Worm (Caenorhabditis elegans) whole organism, L3 larva: ENCODE results near the gene F47B8.2.
A peak's percentile ranks its signal among the peaks of the same experiment; 100 is the strongest.

Source experiments
- R02D3.7 ChIP-seq: fragments of 150-350 bp; optimal IDR thresholded peaks from 2 replicates; lab custom pipeline; 2014; ENCODE audit warnings: missing biosample characterization, missing genetic modification characterization
- aly-2 ChIP-seq: fragments of 150-350 bp; optimal IDR thresholded peaks from 2 replicates; lab custom pipeline; 2014; ENCODE audit warnings: missing biosample characterization, missing genetic modification characterization
- ama-1 ChIP-seq: fragments of 150-350 bp; optimal IDR thresholded peaks from 2 replicates; lab custom pipeline; 2018
- ceh-16 ChIP-seq: sonication (generic microtip); optimal IDR thresholded peaks from 2 replicates; lab custom pipeline; 2017; ENCODE audit warnings: missing biosample characterization, missing genetic modification characterization
- ceh-82 ChIP-seq: fragments of 150-350 bp; optimal IDR thresholded peaks from 2 replicates; lab custom pipeline; 2014; ENCODE audit warnings: missing biosample characterization, missing genetic modification characterization
- ceh-9 ChIP-seq: sonication (generic microtip); optimal IDR thresholded peaks from 2 replicates; lab custom pipeline; 2018; ENCODE audit warnings: missing biosample characterization, missing genetic modification characterization
- egl-27 ChIP-seq: sonication (generic microtip); optimal IDR thresholded peaks from 4 replicates; lab custom pipeline; 2017; ENCODE audit warnings: missing biosample characterization, missing genetic modification reagents, missing genetic modification characterization
- egl-5 ChIP-seq: fragments of 150-350 bp; optimal IDR thresholded peaks from 2 replicates; lab custom pipeline; 2017; ENCODE audit warnings: missing biosample characterization, missing genetic modification reagents, missing genetic modification characterization, inconsistent platforms
- elt-1 ChIP-seq: fragments of 150-350 bp; optimal IDR thresholded peaks from 2 replicates; lab custom pipeline; 2014; ENCODE audit warnings: missing biosample characterization, missing genetic modification characterization
- elt-2 ChIP-seq: sonication (generic microtip); optimal IDR thresholded peaks from 2 replicates; lab custom pipeline; 2016; ENCODE audit warnings: missing genetic modification reagents, mild to moderate bottlenecking, missing genetic modification characterization, missing compliant biosample characterization
- elt-3 ChIP-seq, 3 experiments: fragments of 150-350 bp in 1 of 3; sonication (generic microtip) in 2 of 3; optimal IDR thresholded peaks; 2 replicates in 2 of 3; 4 replicates in 1 of 3; lab custom pipeline; 2014 to 2017; ENCODE audit warnings: missing biosample characterization in 3 of 3, missing genetic modification characterization in 3 of 3
- eor-1 ChIP-seq, 2 experiments: fragments of 150-350 bp; optimal IDR thresholded peaks; 2 replicates each; lab custom pipeline; 2014 to 2018; ENCODE audit warnings: missing biosample characterization in 2 of 2, missing genetic modification characterization in 2 of 2
- fkh-10 ChIP-seq: sonication (generic microtip); optimal IDR thresholded peaks from 2 replicates; lab custom pipeline; 2017; ENCODE audit warnings: missing biosample characterization, missing genetic modification reagents, missing genetic modification characterization
- fkh-2 ChIP-seq: fragments of 150-350 bp; optimal IDR thresholded peaks from 2 replicates; lab custom pipeline; 2014; ENCODE audit warnings: missing biosample characterization, missing genetic modification reagents, missing genetic modification characterization
- fos-1 ChIP-seq: fragments of 150-350 bp; optimal IDR thresholded peaks from 2 replicates; lab custom pipeline; 2014; ENCODE audit warnings: missing biosample characterization, missing genetic modification characterization
- hmg-11 ChIP-seq: sonication (generic microtip); optimal IDR thresholded peaks from 2 replicates; lab custom pipeline; 2016; ENCODE audit warnings: missing genetic modification characterization, missing compliant biosample characterization
- jun-1 ChIP-seq: fragments of 150-350 bp; optimal IDR thresholded peaks from 2 replicates; lab custom pipeline; 2014; ENCODE audit warnings: missing biosample characterization, missing genetic modification reagents, missing genetic modification characterization
- lin-15B ChIP-seq: fragments of 150-350 bp; optimal IDR thresholded peaks from 2 replicates; lab custom pipeline; 2014; ENCODE audit warnings: missing biosample characterization, missing genetic modification characterization
- lin-39 ChIP-seq: fragments of 150-350 bp; optimal IDR thresholded peaks from 2 replicates; lab custom pipeline; 2018; ENCODE audit warnings: missing biosample characterization, missing genetic modification reagents, missing genetic modification characterization
- lsy-12 ChIP-seq: sonication (generic microtip); optimal IDR thresholded peaks from 2 replicates; lab custom pipeline; 2016; ENCODE audit warnings: mild to moderate bottlenecking, missing genetic modification characterization, missing compliant biosample characterization
- mdl-1 ChIP-seq: fragments of 150-350 bp; optimal IDR thresholded peaks from 2 replicates; lab custom pipeline; 2014; ENCODE audit warnings: missing biosample characterization, missing genetic modification characterization
- nfya-1 ChIP-seq: sonication (generic microtip); optimal IDR thresholded peaks from 2 replicates; lab custom pipeline; 2017; ENCODE audit warnings: missing genetic modification characterization, mild to moderate bottlenecking, missing compliant biosample characterization, antibody characterized with exemption, moderate library complexity; ENCODE audit not compliant: insufficient read depth
- nhr-11 ChIP-seq: fragments of 150-350 bp; optimal IDR thresholded peaks from 2 replicates; lab custom pipeline; 2014; ENCODE audit warnings: missing biosample characterization, missing genetic modification characterization
- nhr-12 ChIP-seq: fragments of 150-350 bp; optimal IDR thresholded peaks from 2 replicates; lab custom pipeline; 2014; ENCODE audit warnings: missing biosample characterization, missing genetic modification characterization
- nhr-23 ChIP-seq: fragments of 150-350 bp; optimal IDR thresholded peaks from 2 replicates; lab custom pipeline; 2014; ENCODE audit warnings: missing biosample characterization, missing genetic modification reagents, missing genetic modification characterization
- nhr-25 ChIP-seq: sonication (generic microtip); optimal IDR thresholded peaks from 2 replicates; lab custom pipeline; 2017; ENCODE audit warnings: missing biosample characterization, missing genetic modification characterization
- nhr-28 ChIP-seq: fragments of 150-350 bp; optimal IDR thresholded peaks from 2 replicates; lab custom pipeline; 2014; ENCODE audit warnings: missing biosample characterization, missing genetic modification characterization
- nhr-67 ChIP-seq: fragments of 150-350 bp; optimal IDR thresholded peaks from 2 replicates; lab custom pipeline; 2014; ENCODE audit warnings: missing biosample characterization, missing genetic modification characterization
- nhr-76 ChIP-seq: fragments of 150-350 bp; sonication (generic microtip); optimal IDR thresholded peaks from 5 replicates; lab custom pipeline; 2014; ENCODE audit warnings: missing biosample characterization, missing genetic modification characterization
- nhr-77 ChIP-seq: fragments of 150-350 bp; optimal IDR thresholded peaks from 2 replicates; lab custom pipeline; 2014; ENCODE audit warnings: missing biosample characterization, missing genetic modification characterization
- pha-4 ChIP-seq: fragments of 150-350 bp; optimal IDR thresholded peaks from 2 replicates; lab custom pipeline; 2014; ENCODE audit warnings: missing biosample characterization, missing genetic modification reagents, missing genetic modification characterization
- pqm-1 ChIP-seq: fragments of 150-350 bp; optimal IDR thresholded peaks from 2 replicates; lab custom pipeline; 2017; ENCODE audit warnings: missing biosample characterization, missing genetic modification characterization, inconsistent platforms
- skn-1 ChIP-seq: fragments of 150-350 bp; optimal IDR thresholded peaks from 2 replicates; lab custom pipeline; 2014; ENCODE audit warnings: missing biosample characterization, missing genetic modification characterization
- snpc-4 ChIP-seq: fragments of 150-350 bp; optimal IDR thresholded peaks from 2 replicates; lab custom pipeline; 2014; ENCODE audit warnings: missing biosample characterization, missing genetic modification characterization
- tbx-2 ChIP-seq: sonication (generic microtip); optimal IDR thresholded peaks from 2 replicates; lab custom pipeline; 2016; ENCODE audit warnings: mild to moderate bottlenecking, missing genetic modification characterization, missing compliant biosample characterization
- unc-39 ChIP-seq: sonication (generic microtip); optimal IDR thresholded peaks from 4 replicates; lab custom pipeline; 2017; ENCODE audit warnings: missing biosample characterization, missing genetic modification characterization
- ztf-11 ChIP-seq: fragments of 150-350 bp; optimal IDR thresholded peaks from 2 replicates; lab custom pipeline; 2014; ENCODE audit warnings: missing biosample characterization, missing genetic modification characterization
- ztf-4 ChIP-seq: fragments of 150-350 bp; optimal IDR thresholded peaks from 2 replicates; lab custom pipeline; 2014; ENCODE audit warnings: missing biosample characterization, missing genetic modification characterization

The F47B8.2 gene

DNA sequence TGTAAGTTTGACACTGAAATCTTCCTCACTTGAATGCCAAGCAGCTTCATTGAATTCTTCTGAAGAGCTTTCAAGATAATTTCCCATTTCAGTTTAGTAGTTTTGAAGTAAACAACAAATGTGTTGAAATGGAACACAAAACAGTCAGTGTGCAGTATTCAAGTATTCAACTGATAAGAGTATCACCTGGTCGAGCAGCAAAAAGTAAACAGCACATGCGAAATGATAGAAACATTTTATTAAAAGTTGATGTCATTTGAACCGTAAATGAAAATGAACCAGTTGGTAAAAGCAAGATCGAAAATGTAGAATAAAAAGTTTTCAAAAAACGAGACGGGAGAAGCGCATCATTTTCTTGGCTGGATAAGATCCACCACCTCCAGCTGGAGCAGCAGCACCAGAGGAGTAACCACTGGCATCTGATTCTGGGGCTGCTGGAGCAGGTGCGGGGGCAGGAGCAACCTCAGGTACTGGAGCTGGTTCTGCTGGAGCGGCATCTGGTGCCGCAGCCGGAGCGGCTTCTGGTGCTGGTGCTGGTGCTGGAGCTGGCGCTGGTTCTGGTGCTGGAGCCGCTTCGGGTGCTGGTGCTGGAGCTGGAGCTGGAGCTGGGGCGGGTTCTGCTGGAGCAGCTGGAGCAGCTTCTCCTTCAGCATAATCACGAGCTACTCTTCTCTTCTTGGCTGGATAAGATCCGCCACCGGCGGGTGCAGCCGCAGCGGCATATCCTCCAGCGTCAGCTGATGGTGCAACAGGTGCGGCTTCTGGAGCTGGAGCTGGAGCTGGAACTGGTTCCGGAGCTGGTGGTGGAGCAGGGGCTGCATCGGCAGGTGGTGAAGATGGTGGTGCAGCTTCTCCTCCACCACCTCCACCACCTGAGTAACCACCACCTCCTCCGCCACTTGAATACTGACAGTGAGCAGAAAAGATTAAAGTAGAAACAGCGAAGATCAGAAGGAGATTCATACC lies 8.4 kb upstream of the F47B8.2 start, which contains the start of the genes F47B8.4 and F47B8.18:
Gene F47B8.4 (minus strand): TSS at position 172 of the 966 bp plus-strand sequence.
Gene F47B8.18 (minus strand): TSS at position 963 of the 966 bp plus-strand sequence.
- TF ChIP-seq pqm-1 (tag; lab: Kevin White, UChicago) (peak; percentile 59), jun-1 (tag; lab: Kevin White, UChicago) (no peak), nhr-25 (no peak), elt-2 (peak; percentile 69), nhr-28 (tag; lab: Kevin White, UChicago) (no peak), elt-1 (tag; lab: Kevin White, UChicago) (no peak), nhr-11 (no peak), snpc-4 (tag; lab: Kevin White, UChicago) (no peak), aly-2 (tag; lab: Kevin White, UChicago) (no peak), nhr-23 (no peak), pha-4 (tag; lab: Kevin White, UChicago) (peak; percentile 90), ztf-11 (tag; lab: Kevin White, UChicago) (no peak), nhr-77 (no peak), nhr-67 (no peak), ceh-16 (tag; lab: Kevin White, UChicago) (no peak), fkh-2 (tag; lab: Kevin White, UChicago) (no peak)

DNA sequence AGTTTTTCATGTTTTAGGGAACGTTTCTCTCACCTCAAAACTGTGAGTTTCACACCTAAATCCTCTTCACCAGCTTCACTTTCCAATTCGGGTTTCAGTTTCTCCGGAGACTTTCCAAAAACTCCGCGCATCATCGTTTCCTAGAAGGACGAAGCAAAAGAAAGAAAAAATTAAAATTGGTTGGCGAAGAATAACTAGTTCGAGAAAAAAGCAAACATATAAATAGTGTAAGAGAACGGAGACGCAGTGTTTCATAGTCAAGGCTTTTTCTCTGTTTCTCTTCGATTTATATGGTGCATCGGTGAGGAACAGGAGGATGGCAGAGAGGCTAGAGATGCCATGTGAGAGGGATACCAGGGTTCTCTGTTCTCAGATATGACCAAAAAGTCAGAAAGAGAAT lies 6.3 kb upstream of the F47B8.2 start, which contains the start of gene F47B8.3:
Gene F47B8.3 (minus strand): TSS at position 261 of the 400 bp plus-strand sequence.
- TF ChIP-seq ceh-9 (tag; lab: Kevin White, UChicago) = no peak
- TF ChIP-seq skn-1 (tag; lab: Kevin White, UChicago) = peak; percentile 14
- peak; percentile 63 for TF ChIP-seq pha-4 (tag; lab: Kevin White, UChicago)
- peak; percentile 6 for TF ChIP-seq nhr-23
- TF ChIP-seq lin-15B (tag; lab: Kevin White, UChicago) = peak; percentile 15
- peak; percentile 27 for TF ChIP-seq egl-5 (tag; lab: Kevin White, UChicago)
- peak; percentile 45 for TF ChIP-seq nhr-25
- TF ChIP-seq lsy-12 (tag; lab: Kevin White, UChicago) = no peak
- peak; percentile 69 for TF ChIP-seq nfya-1
- peak; percentile 17 for TF ChIP-seq snpc-4 (tag; lab: Kevin White, UChicago)
- peak; percentile 5 for TF ChIP-seq ama-1
- TF ChIP-seq hmg-11 (tag; lab: Kevin White, UChicago) = peak; percentile 43
- no peak for TF ChIP-seq nhr-28 (tag; lab: Kevin White, UChicago)
- TF ChIP-seq, all 47 proteins: peak for 10

DNA sequence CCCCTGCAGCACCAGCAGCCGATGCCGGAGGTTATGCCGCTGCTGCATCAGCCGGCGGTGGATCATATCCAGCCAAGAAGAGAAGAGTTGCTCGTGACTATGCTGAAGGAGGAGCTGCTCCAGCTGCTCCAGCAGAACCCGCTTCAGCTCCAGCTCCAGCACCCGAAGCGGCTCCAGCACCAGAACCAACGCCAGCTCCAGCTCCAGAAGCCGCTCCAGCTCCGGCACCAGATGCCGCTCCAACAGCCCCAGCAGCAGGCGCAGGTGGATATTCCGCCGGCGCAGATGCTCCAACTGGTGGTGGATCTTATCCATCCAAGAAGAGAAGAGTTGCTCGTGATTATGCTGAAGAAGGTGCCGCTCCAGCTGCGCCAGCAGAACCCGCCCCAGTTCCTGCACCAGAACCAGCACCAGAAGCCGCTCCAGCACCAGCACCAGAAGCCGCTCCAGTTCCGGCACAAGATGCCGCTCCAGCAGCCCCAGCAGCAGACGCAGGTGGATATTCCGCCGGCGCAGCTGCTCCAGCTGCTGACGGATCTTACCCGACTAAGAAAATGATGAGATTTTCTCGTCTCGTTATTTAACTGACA lies 4.4 kb upstream of the F47B8.2 start:
- TF ChIP-seq nhr-67 (no peak), nhr-76 (no peak), egl-27 (tag; lab: Kevin White, UChicago) (no peak), nhr-25 (no peak), fkh-2 (tag; lab: Kevin White, UChicago) (no peak), hmg-11 (tag; lab: Kevin White, UChicago) (no peak), eor-1 (tag; optimal IDR thresholded peaks at IDR 0.05; lab: Kevin White, UChicago) (no peak), fkh-10 (GFP tag; lab: Kevin White, UChicago) (no peak), fos-1 (tag; lab: Kevin White, UChicago) (no peak), tbx-2 (no peak), unc-39 (no peak), nhr-77 (no peak), nfya-1 (no peak), mdl-1 (tag; lab: Kevin White, UChicago) (no peak), aly-2 (tag; lab: Kevin White, UChicago) (no peak), elt-2 (no peak)

DNA sequence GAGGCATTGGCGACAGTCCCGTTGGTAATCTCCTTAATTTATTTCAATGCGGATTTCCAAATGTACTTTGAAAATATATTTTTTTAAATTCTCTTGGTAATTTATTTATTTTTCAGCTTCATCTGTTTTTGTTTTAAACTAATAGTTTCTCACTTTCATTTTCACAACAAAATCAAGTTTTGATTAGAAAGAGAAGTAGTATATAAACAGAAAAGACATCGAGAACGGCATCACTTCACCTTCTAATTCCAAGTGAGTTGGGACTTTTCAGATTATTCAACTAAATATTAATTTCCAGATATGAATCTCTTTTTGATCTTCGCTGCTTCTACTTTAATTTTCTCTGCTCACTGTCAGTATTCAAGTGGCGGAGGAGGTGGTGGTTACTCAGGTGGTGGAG lies 3.8 kb upstream of the F47B8.2 start, which contains the start of gene F47B8.14:
Gene F47B8.14 (plus strand): TSS at position 301 of the 400 bp plus-strand sequence.
- no peak for TF ChIP-seq pha-4 (tag; lab: Kevin White, UChicago)
- TF ChIP-seq lin-39 (tag; lab: Kevin White, UChicago) = no peak
- no peak for TF ChIP-seq ceh-82 (tag; lab: Kevin White, UChicago)
- no peak for TF ChIP-seq R02D3.7 (tag; lab: Kevin White, UChicago)
- no peak for TF ChIP-seq nhr-77
- TF ChIP-seq lsy-12 (tag; lab: Kevin White, UChicago) = no peak
- TF ChIP-seq nhr-12 = no peak
- no peak for TF ChIP-seq nhr-23
- TF ChIP-seq nhr-25 = no peak
- no peak for TF ChIP-seq egl-5 (tag; lab: Kevin White, UChicago)
- no peak for TF ChIP-seq ztf-4 (tag; lab: Kevin White, UChicago)
- TF ChIP-seq lin-15B (tag; lab: Kevin White, UChicago) = no peak
- no peak for TF ChIP-seq skn-1 (tag; lab: Kevin White, UChicago)
- TF ChIP-seq elt-3 (tag; optimal IDR thresholded peaks at IDR 0.05; lab: Kevin White, UChicago) = no peak
- no peak for TF ChIP-seq ceh-16 (tag; lab: Kevin White, UChicago)
